Worm (Caenorhabditis elegans) whole organism, L2 larva: ENCODE measurements around the gene drap-1.

Source experiments
- ceh-82 ChIP-seq: fragments of 150-350 bp; optimal IDR thresholded peaks from 2 replicates; lab custom pipeline; 2014; ENCODE audit warnings: missing biosample characterization, missing genetic modification characterization
- lin-39 ChIP-seq: fragments of 150-350 bp; optimal IDR thresholded peaks from 2 replicates; lab custom pipeline; 2014; ENCODE audit warnings: missing biosample characterization, missing genetic modification reagents, missing genetic modification characterization
- nhr-10 ChIP-seq: sonication (generic microtip); optimal IDR thresholded peaks from 2 replicates; lab custom pipeline; 2017; ENCODE audit warnings: missing biosample characterization, missing genetic modification characterization
- nhr-237 ChIP-seq: fragments of 150-350 bp; optimal IDR thresholded peaks from 2 replicates; lab custom pipeline; 2014; ENCODE audit warnings: missing biosample characterization, missing genetic modification characterization
- ztf-11 ChIP-seq: sonication (generic microtip); optimal IDR thresholded peaks from 2 replicates; lab custom pipeline; 2017; ENCODE audit warnings: missing biosample characterization, missing genetic modification characterization

ce11 chrV:9768828-9769778 is 39.2 kb downstream of the drap-1 start, which contains the start of gene unc-42:
- TF ChIP-seq lin-39 (tag; lab: Kevin White, UChicago) (no peak), ztf-11 (tag; lab: Kevin White, UChicago) (no peak), ceh-82 (tag; lab: Kevin White, UChicago) (no peak), nhr-237 (tag; lab: Kevin White, UChicago) (no peak), nhr-10 (tag; lab: Kevin White, UChicago) (no peak)
